Worm (Caenorhabditis elegans): ENCODE results near the gene kin-29.
A peak's percentile ranks its signal among the peaks of the same experiment; 100 is the strongest.

kin-29 gene

ce11 chrX:2852388-2852908 lies at the start of gene kin-29:
TSS of gene kin-29 (minus strand) at chrX:2852438.
- peak; percentile 53 to 59 for TF ChIP-seq lsy-2 (tag; optimal IDR thresholded peaks at IDR 0.05)
- TF ChIP-seq dmd-8 (GFP tag; IDR thresholded peaks at IDR 0.05), result no peak
- TF ChIP-seq dpl-1 (GFP tag; optimal IDR thresholded peaks at IDR 0.05), result peak; percentile 39
- no peak for TF ChIP-seq nhr-42 (GFP tag; IDR thresholded peaks at IDR 0.05)
- peak; percentile 46 for TF ChIP-seq F10B5.3 (tag; optimal IDR thresholded peaks at IDR 0.05)
- TF ChIP-seq lin-38 (GFP tag; IDR thresholded peaks at IDR 0.05), result no peak; the same call in 1 of the 2 replicates
- no peak for TF ChIP-seq sdz-12 (GFP tag; optimal IDR thresholded peaks at IDR 0.05)
- TF ChIP-seq hif-1 (tag; optimal IDR thresholded peaks at IDR 0.05), result peak; percentile 45 to 90
- TF ChIP-seq lin-15B (tag; optimal IDR thresholded peaks at IDR 0.05), result no peak
- peak; percentile 87 for TF ChIP-seq nhr-25 (tag; optimal IDR thresholded peaks at IDR 0.05; ENCODE audit: borderline replicate concordance, insufficient read depth)
- TF ChIP-seq tag-97 (GFP tag; IDR thresholded peaks at IDR 0.05), result no peak
- TF ChIP-seq ceh-28 (tag; optimal IDR thresholded peaks at IDR 0.05), result peak; percentile 62
- TF ChIP-seq hlh-30 (tag; optimal IDR thresholded peaks at IDR 0.05; ENCODE audit: insufficient read depth), result peak; percentile 76
- peak; percentile 99 for TF ChIP-seq aha-1 (tag)
- peak; percentile 92 for TF ChIP-seq mep-1 (tag; optimal IDR thresholded peaks at IDR 0.05)
- peak; percentile 72 for TF ChIP-seq pha-4 (GFP tag; IDR thresholded peaks at IDR 0.05)
- no peak for TF ChIP-seq pha-4 (tag; optimal IDR thresholded peaks at IDR 0.05)
- peak; percentile 80 for TF ChIP-seq spr-1 (tag; optimal IDR thresholded peaks at IDR 0.05)
- TF ChIP-seq F44E2.7 (GFP tag; IDR thresholded peaks at IDR 0.05), result no peak
- no peak for TF ChIP-seq daf-19 (GFP tag; conservative IDR thresholded peaks at IDR 0.05)
- 0 out of 2 replicates have a peak, but pooled peaks have one; percentile 18 for TF ChIP-seq snpc-1.2 (GFP tag; IDR thresholded peaks at IDR 0.05)
- peak; percentile 95 for TF ChIP-seq rbr-2 (tag; optimal IDR thresholded peaks at IDR 0.05)
- no peak for TF ChIP-seq aly-2 (tag; optimal IDR thresholded peaks at IDR 0.05)
- no peak for TF ChIP-seq skn-1 (tag; optimal IDR thresholded peaks at IDR 0.05)
- peak; percentile 56 for TF ChIP-seq lin-13 (GFP tag; optimal IDR thresholded peaks at IDR 0.05)
- TF ChIP-seq lir-3 (tag; optimal IDR thresholded peaks at IDR 0.05), result no peak
- TF ChIP-seq cey-2 (tag; optimal IDR thresholded peaks at IDR 0.05; ENCODE audit: borderline replicate concordance, insufficient read depth), result no peak
- no peak for TF ChIP-seq zfp-2 (tag; optimal IDR thresholded peaks at IDR 0.05)
- TF ChIP-seq nhr-102 (tag; optimal IDR thresholded peaks at IDR 0.05), result peak; percentile 64
- no peak for TF ChIP-seq F49E8.2 (tag; optimal IDR thresholded peaks at IDR 0.05; ENCODE audit: borderline replicate concordance)
- TF ChIP-seq nhr-237 (tag; optimal IDR thresholded peaks at IDR 0.05), result peak; percentile 8
- peak; percentile 44 for TF ChIP-seq zip-2 (tag; optimal IDR thresholded peaks at IDR 0.05)
- TF ChIP-seq arid-1 (GFP tag; conservative IDR thresholded peaks at IDR 0.05), result peak; percentile 53; the same call in 1 of the 2 replicates
- no peak for TF ChIP-seq nhr-111 (GFP tag; optimal IDR thresholded peaks at IDR 0.05)
- TF ChIP-seq madf-9 (GFP tag; conservative IDR thresholded peaks at IDR 0.05), result peak; percentile 90
- no peak for TF ChIP-seq zip-11 (GFP tag; IDR thresholded peaks at IDR 0.05)
- TF ChIP-seq zfp-3 (GFP tag; conservative IDR thresholded peaks at IDR 0.05), result no peak
- TF ChIP-seq daf-12 (tag; optimal IDR thresholded peaks at IDR 0.05), result no peak
- TF ChIP-seq unc-130 (GFP tag; optimal IDR thresholded peaks at IDR 0.05), result no peak
- TF ChIP-seq nhr-41 (GFP tag; IDR thresholded peaks at IDR 0.05), result peak; percentile 5; the same call in 1 of the 2 replicates
- TF ChIP-seq gei-8 (GFP tag; optimal IDR thresholded peaks at IDR 0.05), result peak; percentile 42
- peak; percentile 95 for TF ChIP-seq hlh-11 (tag; optimal IDR thresholded peaks at IDR 0.05)
- TF ChIP-seq nhr-11 (tag; optimal IDR thresholded peaks at IDR 0.05), result peak; percentile 77
- peak; percentile 82 for TF ChIP-seq egl-43 (GFP tag; IDR thresholded peaks at IDR 0.05)
- peak; percentile 82 for TF ChIP-seq nhr-10 (tag; optimal IDR thresholded peaks at IDR 0.05)
- TF ChIP-seq Y75B8A.6 (GFP tag; IDR thresholded peaks at IDR 0.05), result no peak
- TF ChIP-seq hmg-1.1 (GFP tag; IDR thresholded peaks at IDR 0.05), result peak; percentile 95
- no peak for TF ChIP-seq ces-1 (GFP tag; optimal IDR thresholded peaks at IDR 0.05)
- TF ChIP-seq dmd-9 (GFP tag; IDR thresholded peaks at IDR 0.05), result peak; percentile 62; the same call in 1 of the 2 replicates
- peak; percentile 92 for TF ChIP-seq set-16 (GFP tag; IDR thresholded peaks at IDR 0.05)

Measured in whole organism, L4 larva.